Fruit fly (Drosophila melanogaster): ENCODE measurements around the gene FucT6.

- TF ChIP-seq stc (GFP tag; IDR thresholded peaks at IDR 0.05) (peak; percentile 26; the same call in 1 of the 2 replicates), Spps (tag; optimal IDR thresholded peaks at IDR 0.05) (no peak), CG7963 (GFP tag; IDR thresholded peaks at IDR 0.05; ENCODE audit: partially characterized antibody) (no peak), Xrp1 (GFP tag; IDR thresholded peaks at IDR 0.05) (peak; percentile 42; the same call in 1 of the 2 replicates), CG5180 (GFP tag; optimal IDR thresholded peaks at IDR 0.05) (peak; percentile 29)
Observed at dm6 chrX:11685918-11686640, 23.7 kb downstream of the FucT6 start.

Measured in whole organism, embryonic.